Fruit fly (Drosophila melanogaster) whole organism, embryonic: ENCODE data around the gene CG9514.

Experiments
- CG1024 ChIP-seq: fragments of 200-800 bp; sonication (Bioruptor generic); IDR thresholded peaks from 2 replicates; pipeline ENCODE4 v1.3.6; 2022; ENCODE audit warnings: missing biosample characterization, missing genetic modification characterization
- CG10274 ChIP-seq: fragments of 200-800 bp; sonication (Bioruptor generic); optimal IDR thresholded peaks from 3 replicates; lab custom pipeline; 2017; ENCODE audit warnings: missing biosample characterization, mild to moderate bottlenecking, missing genetic modification characterization
- CG10462 ChIP-seq: fragments of 200-800 bp; sonication (Bioruptor generic); optimal IDR thresholded peaks from 2 replicates; lab custom pipeline; 2016; ENCODE audit warnings: missing biosample characterization, missing genetic modification characterization
- CG11247 ChIP-seq: fragments of 200-800 bp; sonication (Bioruptor generic); IDR thresholded peaks from 2 replicates; pipeline ENCODE4 v1.3.6; 2022; ENCODE audit warnings: missing biosample characterization, missing genetic modification characterization
- CG11560 ChIP-seq: fragments of 200-800 bp; sonication (Bioruptor generic); IDR thresholded peaks from 3 replicates; pipeline ENCODE4 v1.3.6; 2022; ENCODE audit warnings: missing biosample characterization, missing genetic modification characterization
- CG11723 ChIP-seq: fragments of 200-800 bp; sonication (Bioruptor generic); optimal IDR thresholded peaks from 2 replicates; lab custom pipeline; 2017; ENCODE audit warnings: missing biosample characterization, mild to moderate bottlenecking, missing genetic modification characterization
- CG12236 ChIP-seq: fragments of 200-800 bp; sonication (Bioruptor generic); optimal IDR thresholded peaks from 2 replicates; lab custom pipeline; 2016; ENCODE audit warnings: missing biosample characterization, missing genetic modification characterization
- CG1603 ChIP-seq: fragments of 200-800 bp; sonication (Bioruptor generic); optimal IDR thresholded peaks from 2 replicates; lab custom pipeline; 2019; ENCODE audit warnings: missing biosample characterization, mild to moderate bottlenecking, missing genetic modification characterization, moderate library complexity
- CG16813 ChIP-seq: fragments of 200-800 bp; sonication (Bioruptor generic); IDR thresholded peaks from 3 replicates; pipeline ENCODE4 v1.3.6; 2022; ENCODE audit warnings: missing biosample characterization, missing genetic modification characterization; ENCODE audit not compliant: partially characterized antibody
- CG16863 ChIP-seq: fragments of 200-800 bp; sonication (Bioruptor generic); optimal IDR thresholded peaks from 3 replicates; lab custom pipeline; 2016; ENCODE audit warnings: missing biosample characterization, missing genetic modification characterization
- CG2129 ChIP-seq: fragments of 200-800 bp; sonication (Bioruptor generic); IDR thresholded peaks from 2 replicates; pipeline ENCODE4 v1.3.6; 2022; ENCODE audit warnings: missing biosample characterization, missing genetic modification characterization; ENCODE audit not compliant: partially characterized antibody
- CG31441 ChIP-seq: fragments of 200-800 bp; sonication (Bioruptor generic); IDR thresholded peaks from 2 replicates; pipeline ENCODE4 v1.3.6; 2022; ENCODE audit warnings: missing biosample characterization, missing genetic modification characterization
- CG42726 ChIP-seq: fragments of 200-800 bp; sonication (Bioruptor generic); IDR thresholded peaks from 2 replicates; pipeline ENCODE4 v1.3.6; 2022; ENCODE audit warnings: missing biosample characterization, missing genetic modification characterization; ENCODE audit not compliant: partially characterized antibody
- CG6272 ChIP-seq: fragments of 200-800 bp; sonication (Bioruptor generic); IDR thresholded peaks from 2 replicates; pipeline ENCODE4 v1.3.6; 2022; ENCODE audit warnings: missing biosample characterization, missing genetic modification characterization
- CG7987 ChIP-seq: fragments of 200-800 bp; sonication (Bioruptor generic); optimal IDR thresholded peaks from 2 replicates; lab custom pipeline; 2018; ENCODE audit warnings: missing biosample characterization, mild to moderate bottlenecking, missing genetic modification characterization, moderate library complexity
- CG8089 ChIP-seq: fragments of 200-800 bp; sonication (Bioruptor generic); optimal IDR thresholded peaks from 3 replicates; lab custom pipeline; 2016; ENCODE audit warnings: missing biosample characterization, missing genetic modification characterization
- CG8281 ChIP-seq: fragments of 200-800 bp; sonication (Bioruptor generic); optimal IDR thresholded peaks from 2 replicates; lab custom pipeline; 2018; ENCODE audit warnings: missing biosample characterization, mild to moderate bottlenecking, missing genetic modification characterization, moderate library complexity
- CG9609 ChIP-seq: fragments of 200-800 bp; sonication (Bioruptor generic); optimal IDR thresholded peaks from 3 replicates; lab custom pipeline; 2016; ENCODE audit warnings: missing biosample characterization, missing genetic modification characterization
- Camta ChIP-seq: fragments of 200-800 bp; sonication (Bioruptor generic); optimal IDR thresholded peaks from 2 replicates; lab custom pipeline; 2016; ENCODE audit warnings: missing biosample characterization, missing genetic modification characterization
- CoRest ChIP-seq: fragments of 200-800 bp; sonication (Bioruptor generic); optimal IDR thresholded peaks from 3 replicates; lab custom pipeline; 2018; ENCODE audit warnings: missing biosample characterization, mild to moderate bottlenecking, missing genetic modification characterization, moderate library complexity
- H15 ChIP-seq: fragments of 200-800 bp; sonication (Bioruptor generic); IDR thresholded peaks from 3 replicates; pipeline ENCODE4 v1.3.6; 2022; ENCODE audit warnings: missing biosample characterization, missing genetic modification characterization
- Hr78 ChIP-seq, 2 experiments: fragments of 200-800 bp in 1 of 2; fragments of >200 bp in 1 of 2; sonication (Bioruptor generic) in 1 of 2; optimal IDR thresholded peaks; 2 replicates each; lab custom pipeline; 2017 to 2019; ENCODE audit warnings: missing biosample characterization in 2 of 2, missing genetic modification characterization in 2 of 2, mild to moderate bottlenecking in 1 of 2, moderate library complexity in 1 of 2
- Hsf ChIP-seq: fragments of 200-800 bp; sonication (Bioruptor generic); optimal IDR thresholded peaks from 3 replicates; lab custom pipeline; 2016; ENCODE audit warnings: missing biosample characterization, missing genetic modification characterization
- Max ChIP-seq: fragments of 200-800 bp; sonication (Bioruptor generic); optimal IDR thresholded peaks from 2 replicates; lab custom pipeline; 2016; ENCODE audit warnings: missing biosample characterization, mild to moderate bottlenecking, missing genetic modification characterization
- NK7.1 ChIP-seq: fragments of 200-800 bp; sonication (Bioruptor generic); optimal IDR thresholded peaks from 3 replicates; lab custom pipeline; 2016; ENCODE audit warnings: missing biosample characterization, missing genetic modification characterization
- NfI ChIP-seq: fragments of 200-800 bp; sonication (Bioruptor generic); optimal IDR thresholded peaks from 3 replicates; lab custom pipeline; 2018; ENCODE audit warnings: missing biosample characterization, mild to moderate bottlenecking, missing genetic modification characterization, moderate library complexity
- Side ChIP-seq: fragments of 200-800 bp; sonication (Bioruptor generic); optimal IDR thresholded peaks from 2 replicates; lab custom pipeline; 2016; ENCODE audit warnings: missing biosample characterization, missing genetic modification characterization
- Sin3A ChIP-seq: fragments of >200 bp; optimal IDR thresholded peaks from 2 replicates; lab custom pipeline; 2018
- Spps ChIP-seq: fragments of 200-800 bp; sonication (Bioruptor generic); optimal IDR thresholded peaks from 2 replicates; lab custom pipeline; 2018; ENCODE audit warnings: missing biosample characterization, mild to moderate bottlenecking, missing genetic modification characterization
- ac ChIP-seq: fragments of 200-800 bp; sonication (Bioruptor generic); optimal IDR thresholded peaks from 3 replicates; lab custom pipeline; 2017; ENCODE audit warnings: missing biosample characterization, mild to moderate bottlenecking, missing genetic modification characterization
- btn ChIP-seq: fragments of 200-800 bp; sonication (Bioruptor generic); optimal IDR thresholded peaks from 2 replicates; lab custom pipeline; 2016; ENCODE audit warnings: missing biosample characterization, missing genetic modification characterization
- chm ChIP-seq: fragments of 200-800 bp; sonication (Bioruptor generic); IDR thresholded peaks from 2 replicates; pipeline ENCODE4 v1.3.6; 2022; ENCODE audit warnings: missing biosample characterization, missing genetic modification characterization
- corto ChIP-seq: fragments of 200-800 bp; sonication (Bioruptor generic); optimal IDR thresholded peaks from 2 replicates; lab custom pipeline; 2016; ENCODE audit warnings: missing biosample characterization, mild to moderate bottlenecking, missing genetic modification characterization, moderate library complexity
- crp ChIP-seq, 2 experiments: fragments of 200-800 bp; sonication (Bioruptor generic); optimal IDR thresholded peaks; 2 replicates in 1 of 2; 3 replicates in 1 of 2; lab custom pipeline; 2017; ENCODE audit warnings: missing biosample characterization in 2 of 2, missing genetic modification characterization in 2 of 2, mild to moderate bottlenecking in 1 of 2, moderate library complexity in 1 of 2
- ken ChIP-seq: fragments of 200-800 bp; sonication (Bioruptor generic); IDR thresholded peaks from 3 replicates; pipeline ENCODE4 v1.3.6; 2022; ENCODE audit warnings: missing biosample characterization, missing genetic modification characterization
- mld ChIP-seq: fragments of 200-800 bp; sonication (Bioruptor generic); IDR thresholded peaks from 3 replicates; pipeline ENCODE4 v1.3.6; 2022; ENCODE audit warnings: missing biosample characterization, missing genetic modification characterization; ENCODE audit not compliant: partially characterized antibody
- pfk ChIP-seq: fragments of 200-800 bp; sonication (Bioruptor generic); optimal IDR thresholded peaks from 2 replicates; lab custom pipeline; 2018; ENCODE audit warnings: missing biosample characterization, mild to moderate bottlenecking, missing genetic modification characterization, moderate library complexity
- rib ChIP-seq: fragments of 200-800 bp; sonication (Bioruptor generic); IDR thresholded peaks from 2 replicates; pipeline ENCODE4 v1.3.6; 2022; ENCODE audit warnings: missing biosample characterization, missing genetic modification characterization
- ro ChIP-seq: fragments of 200-800 bp; sonication (Bioruptor generic); IDR thresholded peaks from 2 replicates; pipeline ENCODE4 v1.3.6; 2022; ENCODE audit warnings: missing biosample characterization, missing genetic modification characterization
- seq ChIP-seq: fragments of 200-800 bp; sonication (Bioruptor generic); IDR thresholded peaks from 2 replicates; pipeline ENCODE4 v1.3.6; 2022; ENCODE audit warnings: missing biosample characterization, missing genetic modification characterization
- slbo ChIP-seq: fragments of 200-800 bp; sonication (Bioruptor generic); IDR thresholded peaks from 2 replicates; pipeline ENCODE4 v1.3.6; 2022; ENCODE audit warnings: missing biosample characterization, missing genetic modification characterization
- slou ChIP-seq: fragments of 200-800 bp; sonication (Bioruptor generic); optimal IDR thresholded peaks from 3 replicates; lab custom pipeline; 2016; ENCODE audit warnings: missing biosample characterization, missing genetic modification characterization
- sug ChIP-seq: fragments of 200-800 bp; optimal IDR thresholded peaks from 2 replicates; lab custom pipeline; 2019; ENCODE audit warnings: missing biosample characterization, mild to moderate bottlenecking, missing genetic modification characterization, moderate library complexity
- tin ChIP-seq: fragments of 200-800 bp; sonication (Bioruptor generic); optimal IDR thresholded peaks from 3 replicates; lab custom pipeline; 2016; ENCODE audit warnings: missing biosample characterization, missing genetic modification characterization

Gene CG9514

dm6 chrX:14882536-14883118 is 14.1 kb downstream of the CG9514 start, which contains the start of the genes CG45064 and CG45065 (continued):
- TF ChIP-seq NfI (GFP tag; lab: Kevin White, UChicago), result peak; percentile 81
- peak; percentile 50 for TF ChIP-seq CG10274 (GFP tag; lab: Kevin White, UChicago)
- TF ChIP-seq CG6272, result peak; percentile 48
- peak; percentile 75 for TF ChIP-seq CG1024 (GFP tag; lab: Robert Waterston, UW)
- TF ChIP-seq seq (GFP tag; lab: Robert Waterston, UW), result peak; percentile 80
- TF ChIP-seq Max, result peak; percentile 52
- TF ChIP-seq NK7.1 (GFP tag; lab: Kevin White, UChicago), result peak; percentile 69
- TF ChIP-seq Sin3A (lab: Kevin White, UChicago), result no peak
- TF ChIP-seq ro, result peak; percentile 67
- peak; percentile 81 for TF ChIP-seq CG8089 (GFP tag; lab: Kevin White, UChicago)
- no peak for TF ChIP-seq chm (GFP tag; lab: Robert Waterston, UW)
- peak; percentile 86 for TF ChIP-seq ken (GFP tag; lab: Robert Waterston, UW)
- peak in 1 of 2 experiments; percentile 31 for TF ChIP-seq crp (GFP tag; optimal IDR thresholded peaks at IDR 0.05; lab: Kevin White, UChicago)
- peak in 1 of 2 experiments; percentile 77 for TF ChIP-seq Hr78 (GFP tag; optimal IDR thresholded peaks at IDR 0.05; lab: Kevin White, UChicago)
- TF ChIP-seq corto (GFP tag; lab: Kevin White, UChicago), result no peak
- TF ChIP-seq CG12236 (GFP tag; lab: Kevin White, UChicago), result peak; percentile 68
- peak; percentile 73 for TF ChIP-seq btn (GFP tag; lab: Kevin White, UChicago)
- peak; percentile 95 for TF ChIP-seq CG31441
- peak; percentile 62 for TF ChIP-seq Spps (tag; lab: Kevin White, UChicago)
- TF ChIP-seq pfk (GFP tag; lab: Kevin White, UChicago), result no peak
- peak; percentile 55; the same call in 2 of the 3 replicates for TF ChIP-seq CG11560 (tag; lab: Robert Waterston, UW)
- TF ChIP-seq Hsf, result peak; percentile 78
- peak; percentile 11 for TF ChIP-seq slou
- no peak for TF ChIP-seq mld (GFP tag; lab: Robert Waterston, UW)
- TF ChIP-seq CG16863 (GFP tag; lab: Kevin White, UChicago), result peak; percentile 78
- TF ChIP-seq CG10462, result peak; percentile 69
- peak; percentile 78 for TF ChIP-seq CG11723 (GFP tag; lab: Kevin White, UChicago)
- TF ChIP-seq H15 (GFP tag; lab: Robert Waterston, UW), result peak; percentile 86
- peak; percentile 40 for TF ChIP-seq sug (tag; lab: Kevin White, UChicago)
- peak; percentile 94 for TF ChIP-seq CG1603 (tag; lab: Kevin White, UChicago)
- TF ChIP-seq ac (GFP tag; lab: Kevin White, UChicago), result no peak
- no peak for TF ChIP-seq CG42726
- TF ChIP-seq CG11247 (GFP tag; lab: Robert Waterston, UW), result peak; percentile 56; the same call in 1 of the 2 replicates
- TF ChIP-seq slbo (GFP tag; lab: Robert Waterston, UW), result peak; percentile 77
- TF ChIP-seq CG9609, result peak; percentile 79
- peak; percentile 84 for TF ChIP-seq Side (GFP tag; lab: Kevin White, UChicago)
- peak; percentile 86 for TF ChIP-seq CoRest (tag; lab: Kevin White, UChicago)
- peak; percentile 83 for TF ChIP-seq Camta (GFP tag; lab: Kevin White, UChicago)
- TF ChIP-seq CG2129 (GFP tag; lab: Robert Waterston, UW), result no peak
- peak; percentile 58 for TF ChIP-seq CG8281 (tag; lab: Kevin White, UChicago)
- no peak for TF ChIP-seq CG16813 (GFP tag; lab: Robert Waterston, UW)
- no peak for TF ChIP-seq CG7987
- TF ChIP-seq tin (GFP tag; lab: Kevin White, UChicago), result peak; percentile 75
- no peak for TF ChIP-seq rib (GFP tag; lab: Robert Waterston, UW)
